Worm (Caenorhabditis elegans) whole organism, early embryonic: ENCODE data around the gene F44A6.5.

Experiments
- B0310.2 ChIP-seq: sonication (generic microtip); optimal IDR thresholded peaks from 2 replicates; lab custom pipeline; 2016; ENCODE audit warnings: mild to moderate bottlenecking, missing genetic modification characterization, missing compliant biosample characterization
- ama-1 ChIP-seq: fragments of 150-350 bp; optimal IDR thresholded peaks from 2 replicates; lab custom pipeline; 2014
- ceh-13 ChIP-seq: fragments of 200-800 bp; sonication (Bioruptor generic); optimal IDR thresholded peaks from 2 replicates; lab custom pipeline; 2018; ENCODE audit warnings: mild to moderate bottlenecking, missing genetic modification characterization, missing compliant biosample characterization
- ceh-36 ChIP-seq: sonication (generic microtip); optimal IDR thresholded peaks from 2 replicates; lab custom pipeline; 2016; ENCODE audit warnings: missing genetic modification characterization, inconsistent platforms, missing compliant biosample characterization
- ets-7 ChIP-seq: sonication (generic microtip); optimal IDR thresholded peaks from 2 replicates; lab custom pipeline; 2016; ENCODE audit warnings: missing genotype, missing genetic modification characterization, missing compliant biosample characterization
- hnd-1 ChIP-seq: sonication (generic microtip); optimal IDR thresholded peaks from 2 replicates; lab custom pipeline; 2016; ENCODE audit warnings: missing genetic modification characterization, missing compliant biosample characterization
- pes-1 ChIP-seq: fragments of 200-800 bp; sonication (Bioruptor generic); IDR thresholded peaks from 2 replicates; pipeline ENCODE4 v1.3.6; 2022; ENCODE audit warnings: missing genetic modification reagents, missing genetic modification characterization, missing compliant biosample characterization
- tbx-11 ChIP-seq: fragments of 200-800 bp; sonication (Bioruptor generic); IDR thresholded peaks from 2 replicates; pipeline ENCODE4 v1.3.6; 2022; ENCODE audit warnings: missing genetic modification characterization, missing compliant biosample characterization

ce11 chrX:10225845-10226244 is 7.1 kb upstream of the F44A6.5 start:
- TF ChIP-seq ceh-13 (GFP tag; lab: Kevin White, UChicago) (no peak), pes-1 (GFP tag; lab: Robert Waterston, UW) (no peak), B0310.2 (tag; lab: Kevin White, UChicago) (no peak), ama-1 (no peak), ceh-36 (tag; lab: Kevin White, UChicago) (no peak), hnd-1 (tag; lab: Kevin White, UChicago) (no peak), tbx-11 (no peak), ets-7 (no peak)
